Fruit fly (Drosophila melanogaster) whole organism, adult: ENCODE measurements around the gene Obp28a.

Experiments
- CG11617 ChIP-seq: fragments of 200-800 bp; sonication (Bioruptor generic); optimal IDR thresholded peaks from 2 replicates; lab custom pipeline; 2017; ENCODE audit warnings: mild to moderate bottlenecking, missing biosample characterization, missing genetic modification reagents, missing genetic modification characterization
- CG12768 ChIP-seq: fragments of 200-800 bp; sonication (Bioruptor generic); optimal IDR thresholded peaks from 2 replicates; lab custom pipeline; 2017; ENCODE audit warnings: missing biosample characterization, missing genetic modification characterization, mild to moderate bottlenecking, moderate library complexity, missing genetic modification reagents
- CG14711 ChIP-seq: fragments of 200-800 bp; sonication (Bioruptor generic); optimal IDR thresholded peaks from 2 replicates; lab custom pipeline; 2018; ENCODE audit warnings: missing biosample characterization, mild to moderate bottlenecking, missing genetic modification characterization, moderate library complexity
- CG1620 ChIP-seq: fragments of 200-800 bp; sonication (Bioruptor generic); optimal IDR thresholded peaks from 2 replicates; lab custom pipeline; 2016; ENCODE audit warnings: missing biosample characterization, missing genetic modification characterization
- CG7101 ChIP-seq: fragments of 200-800 bp; sonication (Bioruptor generic); optimal IDR thresholded peaks from 2 replicates; lab custom pipeline; 2018; ENCODE audit warnings: missing biosample characterization, mild to moderate bottlenecking, missing genetic modification characterization, moderate library complexity
- Hr96 ChIP-seq: fragments of 200-800 bp; sonication (Bioruptor generic); optimal IDR thresholded peaks from 2 replicates; lab custom pipeline; 2016; ENCODE audit warnings: missing biosample characterization, missing genetic modification characterization
- cic ChIP-seq: fragments of 200-800 bp; sonication (Bioruptor generic); optimal IDR thresholded peaks from 2 replicates; lab custom pipeline; 2017; ENCODE audit warnings: missing biosample characterization, mild to moderate bottlenecking, missing genetic modification characterization, moderate library complexity
- cnc ChIP-seq, 2 experiments: fragments of >200 bp; optimal IDR thresholded peaks; 2 replicates each; lab custom pipeline; 2017
- kay ChIP-seq: fragments of 200-800 bp; sonication (Bioruptor generic); peaks from one replicate; lab custom pipeline; 2016; ENCODE audit warnings: missing biosample characterization, missing genetic modification characterization, borderline replicate concordance
- pad ChIP-seq: fragments of 200-800 bp; sonication (Bioruptor generic); optimal IDR thresholded peaks from 3 replicates; lab custom pipeline; 2017; ENCODE audit warnings: missing biosample characterization, missing genetic modification characterization, mild to moderate bottlenecking, moderate library complexity, missing genetic modification reagents
- toe ChIP-seq: fragments of 200-800 bp; sonication (Bioruptor generic); optimal IDR thresholded peaks from 2 replicates; lab custom pipeline; 2016; ENCODE audit warnings: missing biosample characterization, missing genetic modification characterization

dm6 chr2L:7491902-7492301 is 5.3 kb downstream of the Obp28a start:
- no peak for TF ChIP-seq kay (GFP tag; lab: Kevin White, UChicago)
- TF ChIP-seq pad (GFP tag; lab: Kevin White, UChicago): no peak
- TF ChIP-seq CG12768 (GFP tag; lab: Kevin White, UChicago): no peak
- no peak for TF ChIP-seq cnc (optimal IDR thresholded peaks at IDR 0.05; lab: Kevin White, UChicago)
- peak; percentile 3 for TF ChIP-seq CG7101
- TF ChIP-seq cic (GFP tag; lab: Kevin White, UChicago): no peak
- TF ChIP-seq CG1620 (GFP tag; lab: Kevin White, UChicago): no peak
- TF ChIP-seq CG11617 (GFP tag; lab: Kevin White, UChicago): no peak
- peak; percentile 42 for TF ChIP-seq CG14711 (tag; lab: Kevin White, UChicago)
- no peak for TF ChIP-seq Hr96 (GFP tag; lab: Kevin White, UChicago)
- TF ChIP-seq toe: no peak
